Fruit fly (Drosophila melanogaster): ENCODE data around the gene CG42681.
A peak's percentile ranks its signal among the peaks of the same experiment; 100 is the strongest.

The CG42681 gene

DNA sequence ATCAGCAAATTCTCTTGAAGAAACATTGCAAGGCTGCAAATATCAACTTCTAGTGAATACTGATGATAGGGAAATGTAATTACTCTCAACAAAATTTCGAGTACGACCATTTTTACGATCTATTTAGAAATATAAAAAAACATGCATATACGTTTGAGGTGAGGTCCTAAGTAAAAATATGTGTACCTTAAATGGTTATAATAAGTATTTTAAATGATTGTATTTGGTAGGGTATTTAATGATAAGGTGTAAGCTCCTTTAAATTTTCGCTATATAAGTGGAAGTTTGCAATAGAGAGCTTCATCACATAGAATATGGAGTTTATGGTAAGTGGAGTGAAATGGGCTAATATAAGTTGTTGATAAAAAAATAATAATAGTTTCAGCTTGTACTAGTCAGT, at the start of gene CG42681:
CG42681 (plus strand) TSS at position 301 of the 400 bp plus-strand sequence.
- no peak for TF ChIP-seq ovo (GFP tag; optimal IDR thresholded peaks at IDR 0.05)

- no peak for TF ChIP-seq CG7101 (tag; optimal IDR thresholded peaks at IDR 0.05)
- peak; percentile 56 for TF ChIP-seq kay (GFP tag; ENCODE audit: borderline replicate concordance)
- no peak for TF ChIP-seq CG5204 (GFP tag; optimal IDR thresholded peaks at IDR 0.05)
- no peak for TF ChIP-seq cic (GFP tag; optimal IDR thresholded peaks at IDR 0.05)
- no peak for TF ChIP-seq Crg-1 (GFP tag; optimal IDR thresholded peaks at IDR 0.05)
- TF ChIP-seq CG33017 (tag; optimal IDR thresholded peaks at IDR 0.05), result no peak
- no peak for TF ChIP-seq Hr96 (GFP tag; optimal IDR thresholded peaks at IDR 0.05)
Measured at dm6 chr2L:14697938-14698337, 46.3 kb upstream of the CG42681 start.

dm6 chr2L:14698980-14699379, 45.2 kb upstream of the CG42681 start:
- TF ChIP-seq cnc (optimal IDR thresholded peaks at IDR 0.05) (no peak), CG11617 (GFP tag; optimal IDR thresholded peaks at IDR 0.05) (no peak), cic (GFP tag; optimal IDR thresholded peaks at IDR 0.05) (no peak), CG1620 (GFP tag; optimal IDR thresholded peaks at IDR 0.05) (no peak), Crg-1 (GFP tag; optimal IDR thresholded peaks at IDR 0.05) (no peak), CG12768 (GFP tag; optimal IDR thresholded peaks at IDR 0.05) (no peak), CG33017 (tag; optimal IDR thresholded peaks at IDR 0.05) (no peak), toe (GFP tag; optimal IDR thresholded peaks at IDR 0.05) (no peak), CG5204 (GFP tag; optimal IDR thresholded peaks at IDR 0.05) (no peak), CG7045 (GFP tag; optimal IDR thresholded peaks at IDR 0.05) (no peak), Hr96 (GFP tag; optimal IDR thresholded peaks at IDR 0.05) (no peak), tj (GFP tag; optimal IDR thresholded peaks at IDR 0.05) (no peak), Mnt (GFP tag; optimal IDR thresholded peaks at IDR 0.05) (no peak), CG14711 (tag; optimal IDR thresholded peaks at IDR 0.05) (no peak)

DNA sequence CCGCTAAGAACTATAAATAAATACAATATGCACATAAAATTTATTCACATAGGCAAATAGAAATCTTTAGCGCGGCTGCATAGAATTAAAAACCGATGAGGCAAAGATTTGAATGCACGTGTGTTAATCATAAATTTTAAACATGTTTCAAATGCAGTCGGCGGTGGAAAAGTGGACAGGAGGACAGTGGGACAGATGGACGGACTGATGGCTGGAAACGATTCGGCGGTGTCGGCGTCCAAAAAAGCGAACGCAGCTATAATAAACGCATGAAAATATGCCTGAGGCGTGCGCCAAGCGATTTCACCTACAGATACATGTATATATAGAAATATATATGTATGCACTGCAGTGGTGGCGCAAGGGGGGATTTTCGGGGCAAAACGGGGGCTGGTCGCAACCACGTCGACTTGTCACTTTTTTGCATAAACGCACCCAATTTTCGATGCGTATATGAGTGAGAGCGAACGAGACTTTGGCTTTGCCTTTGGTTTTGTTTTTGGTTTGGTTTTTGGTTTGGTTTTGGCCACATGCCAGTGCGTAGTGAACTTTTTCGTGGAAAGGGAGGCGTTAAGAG, 44.6 kb upstream of the CG42681 start:
- no peak for TF ChIP-seq pad (GFP tag; optimal IDR thresholded peaks at IDR 0.05)
- TF ChIP-seq Hr96 (GFP tag; optimal IDR thresholded peaks at IDR 0.05), result no peak
- no peak for TF ChIP-seq CG5204 (GFP tag; optimal IDR thresholded peaks at IDR 0.05)
- TF ChIP-seq cnc (optimal IDR thresholded peaks at IDR 0.05), result no peak
- peak; percentile 9 for TF ChIP-seq tj (GFP tag; optimal IDR thresholded peaks at IDR 0.05)
- no peak for TF ChIP-seq kay (GFP tag; ENCODE audit: borderline replicate concordance)

- no peak for TF ChIP-seq CG14711 (tag; optimal IDR thresholded peaks at IDR 0.05)
- TF ChIP-seq toe (GFP tag; optimal IDR thresholded peaks at IDR 0.05), result no peak
- TF ChIP-seq kay (GFP tag; ENCODE audit: borderline replicate concordance), result no peak
Measured at dm6 chr2L:14701495-14701894, 42.7 kb upstream of the CG42681 start.

- TF ChIP-seq CG14711 (tag; optimal IDR thresholded peaks at IDR 0.05), result peak; percentile 16
- TF ChIP-seq CG33017 (tag; optimal IDR thresholded peaks at IDR 0.05), result no peak
- TF ChIP-seq toe (GFP tag; optimal IDR thresholded peaks at IDR 0.05), result peak; percentile 78
- TF ChIP-seq CG7101 (tag; optimal IDR thresholded peaks at IDR 0.05), result peak; percentile 46
- TF ChIP-seq Hr96 (GFP tag; optimal IDR thresholded peaks at IDR 0.05), result peak; percentile 85
- TF ChIP-seq tj (GFP tag; optimal IDR thresholded peaks at IDR 0.05), result no peak
- peak; percentile 23 for TF ChIP-seq Mnt (GFP tag; optimal IDR thresholded peaks at IDR 0.05)
- peak; percentile 27 for TF ChIP-seq ovo (GFP tag; optimal IDR thresholded peaks at IDR 0.05)
- TF ChIP-seq kay (GFP tag; ENCODE audit: borderline replicate concordance), result peak; percentile 10
- peak; percentile 81 for TF ChIP-seq bab1 (GFP tag; optimal IDR thresholded peaks at IDR 0.05)
- no peak for TF ChIP-seq Clk (GFP tag; optimal IDR thresholded peaks at IDR 0.05)
- no peak for TF ChIP-seq CG11617 (GFP tag; optimal IDR thresholded peaks at IDR 0.05)
- TF ChIP-seq cnc (optimal IDR thresholded peaks at IDR 0.05), result no peak
- peak; percentile 74 for TF ChIP-seq CG1620 (GFP tag; optimal IDR thresholded peaks at IDR 0.05)
- no peak for TF ChIP-seq cic (GFP tag; optimal IDR thresholded peaks at IDR 0.05)
- peak; percentile 14 for TF ChIP-seq Crg-1 (GFP tag; optimal IDR thresholded peaks at IDR 0.05)
- peak; percentile 17 for TF ChIP-seq CG12768 (GFP tag; optimal IDR thresholded peaks at IDR 0.05)
- TF ChIP-seq CG5204 (GFP tag; optimal IDR thresholded peaks at IDR 0.05), result peak; percentile 49
- TF ChIP-seq pad (GFP tag; optimal IDR thresholded peaks at IDR 0.05), result peak; percentile 54
- peak; percentile 35 for TF ChIP-seq CG7045 (GFP tag; optimal IDR thresholded peaks at IDR 0.05)
Measured at dm6 chr2L:14706194-14706593, 38.0 kb upstream of the CG42681 start.

- TF ChIP-seq bab1 (GFP tag; optimal IDR thresholded peaks at IDR 0.05), result no peak
- no peak for TF ChIP-seq toe (GFP tag; optimal IDR thresholded peaks at IDR 0.05)
- no peak for TF ChIP-seq CG5204 (GFP tag; optimal IDR thresholded peaks at IDR 0.05)
- TF ChIP-seq tj (GFP tag; optimal IDR thresholded peaks at IDR 0.05), result no peak
- no peak for TF ChIP-seq CG7101 (tag; optimal IDR thresholded peaks at IDR 0.05)
- no peak for TF ChIP-seq kay (GFP tag; ENCODE audit: borderline replicate concordance)
- no peak for TF ChIP-seq cnc (optimal IDR thresholded peaks at IDR 0.05)
- no peak for TF ChIP-seq CG12768 (GFP tag; optimal IDR thresholded peaks at IDR 0.05)
- TF ChIP-seq CG7045 (GFP tag; optimal IDR thresholded peaks at IDR 0.05), result no peak
- TF ChIP-seq Hr96 (GFP tag; optimal IDR thresholded peaks at IDR 0.05), result no peak
- TF ChIP-seq pad (GFP tag; optimal IDR thresholded peaks at IDR 0.05), result no peak
- no peak for TF ChIP-seq Crg-1 (GFP tag; optimal IDR thresholded peaks at IDR 0.05)
- TF ChIP-seq Clk (GFP tag; optimal IDR thresholded peaks at IDR 0.05), result no peak
- TF ChIP-seq ovo (GFP tag; optimal IDR thresholded peaks at IDR 0.05), result no peak
- TF ChIP-seq CG33017 (tag; optimal IDR thresholded peaks at IDR 0.05), result no peak
- no peak for TF ChIP-seq CG14711 (tag; optimal IDR thresholded peaks at IDR 0.05)
- no peak for TF ChIP-seq Mnt (GFP tag; optimal IDR thresholded peaks at IDR 0.05)
Measured at dm6 chr2L:14712245-14712644, 32.0 kb upstream of the CG42681 start, which contains the start of gene CG15282. TSS of gene CG15282 (plus strand) at chr2L:14712471.

All from whole organism, adult.